Fruit fly (Drosophila melanogaster): ENCODE measurements around the gene CG12689.

CG12689 gene

dm6 chrX:7541455-7541797 lies 44.5 kb downstream of the CG12689 start (continued):
- no peak for TF ChIP-seq CG8119 (GFP tag; IDR thresholded peaks at IDR 0.05)
- TF ChIP-seq CG1621 (tag; optimal IDR thresholded peaks at IDR 0.05) = no peak
- TF ChIP-seq lz (GFP tag; optimal IDR thresholded peaks at IDR 0.05) = peak; percentile 57
- TF ChIP-seq Smox (GFP tag; optimal IDR thresholded peaks at IDR 0.05) = peak; percentile 61
- TF ChIP-seq CG11294 (GFP tag; IDR thresholded peaks at IDR 0.05) = no peak
- TF ChIP-seq vri (GFP tag; optimal IDR thresholded peaks at IDR 0.05) = no peak
- TF ChIP-seq CG3919 (GFP tag; optimal IDR thresholded peaks at IDR 0.05) = peak; percentile 50
- no peak for TF ChIP-seq CG9139 (GFP tag; optimal IDR thresholded peaks at IDR 0.05)
- peak; percentile 87 for TF ChIP-seq svp (GFP tag)
- peak; percentile 51 for TF ChIP-seq Sox102F (GFP tag; optimal IDR thresholded peaks at IDR 0.05)
- TF ChIP-seq Met (GFP tag; optimal IDR thresholded peaks at IDR 0.05) = peak; percentile 68
- peak; percentile 34 for TF ChIP-seq OdsH (GFP tag; optimal IDR thresholded peaks at IDR 0.05)
- peak; percentile 11 for TF ChIP-seq Sox15 (GFP tag; optimal IDR thresholded peaks at IDR 0.05)
- TF ChIP-seq CG34406 (GFP tag; optimal IDR thresholded peaks at IDR 0.05) = peak; percentile 1
- no peak for TF ChIP-seq Gug (GFP tag; IDR thresholded peaks at IDR 0.05)
- TF ChIP-seq esn (GFP tag; optimal IDR thresholded peaks at IDR 0.05) = peak; percentile 70
- TF ChIP-seq Eip93F (GFP tag; optimal IDR thresholded peaks at IDR 0.05) = no peak
- TF ChIP-seq eg (GFP tag; IDR thresholded peaks at IDR 0.05) = no peak
- peak; percentile 5 for TF ChIP-seq fd59A (GFP tag; optimal IDR thresholded peaks at IDR 0.05)
- TF ChIP-seq CG31627 (GFP tag; optimal IDR thresholded peaks at IDR 0.05) = peak; percentile 63
- no peak for TF ChIP-seq CG6808 (GFP tag; optimal IDR thresholded peaks at IDR 0.05)
- TF ChIP-seq net (GFP tag; optimal IDR thresholded peaks at IDR 0.05) = no peak
- TF ChIP-seq CG4318 (GFP tag; optimal IDR thresholded peaks at IDR 0.05) = no peak
- TF ChIP-seq CG6854 (GFP tag; optimal IDR thresholded peaks at IDR 0.05) = no peak
- peak; percentile 56; the same call in 2 of the 3 replicates for TF ChIP-seq CG6163 (GFP tag; IDR thresholded peaks at IDR 0.05)
- TF ChIP-seq ss (GFP tag; optimal IDR thresholded peaks at IDR 0.05) = no peak

DNA sequence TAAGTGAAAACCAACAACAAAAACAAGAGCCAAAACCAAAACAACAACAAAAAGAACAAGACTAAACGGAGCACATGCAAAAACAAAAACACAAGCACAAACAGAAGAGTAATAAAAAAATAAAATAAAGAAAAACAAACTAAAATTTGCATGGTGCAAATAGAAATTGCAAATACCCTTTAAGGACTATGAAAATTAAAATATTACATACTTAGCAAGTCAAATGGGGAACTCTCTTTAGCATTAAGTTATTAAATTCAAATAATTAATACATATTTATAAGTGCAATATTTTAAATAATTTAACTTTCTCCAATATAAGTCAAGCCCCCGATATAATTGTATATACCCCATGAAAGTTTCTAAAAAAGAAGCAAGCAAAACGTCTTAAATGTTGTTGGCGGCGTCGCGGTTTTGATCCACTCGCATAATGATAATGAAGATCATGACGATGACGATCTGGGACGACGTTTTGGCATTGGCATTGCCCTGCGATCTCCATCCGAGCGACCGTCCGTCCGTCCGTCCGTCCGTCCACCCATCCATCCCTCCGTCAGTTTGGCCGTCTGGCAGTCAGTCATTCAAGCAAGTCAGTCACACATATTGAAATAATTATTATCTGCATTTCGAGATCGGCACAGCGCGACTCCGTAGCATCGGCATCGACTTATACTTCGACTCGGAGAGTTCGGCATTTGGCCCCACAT lies 45.0 kb downstream of the CG12689 start:
- TF ChIP-seq fkh (GFP tag; optimal IDR thresholded peaks at IDR 0.05) = no peak
- no peak for TF ChIP-seq esn (GFP tag; optimal IDR thresholded peaks at IDR 0.05)
- peak; percentile 31 for TF ChIP-seq net (GFP tag; optimal IDR thresholded peaks at IDR 0.05)
- TF ChIP-seq CG16779 (tag; optimal IDR thresholded peaks at IDR 0.05) = peak; percentile 47
- peak; percentile 71 for TF ChIP-seq dsx (GFP tag; optimal IDR thresholded peaks at IDR 0.05; ENCODE audit: poor library complexity, severe bottlenecking)
- 0 out of 3 replicates have a peak, but pooled peaks have one; percentile 37 for TF ChIP-seq eg (GFP tag; IDR thresholded peaks at IDR 0.05)
- no peak for TF ChIP-seq Sox102F (GFP tag; optimal IDR thresholded peaks at IDR 0.05)
- TF ChIP-seq CG11294 (GFP tag; IDR thresholded peaks at IDR 0.05) = no peak
- peak; percentile 67 for TF ChIP-seq CG6808 (GFP tag; optimal IDR thresholded peaks at IDR 0.05)
- TF ChIP-seq CG6792 (GFP tag; optimal IDR thresholded peaks at IDR 0.05) = peak; percentile 19
- peak; percentile 75 for TF ChIP-seq CG3032 (tag; optimal IDR thresholded peaks at IDR 0.05)
- TF ChIP-seq vri (GFP tag; optimal IDR thresholded peaks at IDR 0.05) = no peak
- no peak for TF ChIP-seq Blimp-1 (GFP tag; optimal IDR thresholded peaks at IDR 0.05)
- TF ChIP-seq lz (GFP tag; optimal IDR thresholded peaks at IDR 0.05) = no peak
- TF ChIP-seq CG31627 (GFP tag; optimal IDR thresholded peaks at IDR 0.05) = no peak
- no peak for TF ChIP-seq Hr4 (GFP tag; optimal IDR thresholded peaks at IDR 0.05)
- TF ChIP-seq Eip78C (GFP tag) = peak; percentile 55
- TF ChIP-seq CG32006 (GFP tag; optimal IDR thresholded peaks at IDR 0.05) = peak; percentile 43
- TF ChIP-seq salr (GFP tag; optimal IDR thresholded peaks at IDR 0.05) = peak in 1 of 2 experiments; percentile 21
- no peak for TF ChIP-seq topi (GFP tag; optimal IDR thresholded peaks at IDR 0.05)
- peak; percentile 78 for TF ChIP-seq Ets96B (tag; optimal IDR thresholded peaks at IDR 0.05)
- TF ChIP-seq Sox15 (GFP tag; optimal IDR thresholded peaks at IDR 0.05) = no peak
- TF ChIP-seq spab (GFP tag; optimal IDR thresholded peaks at IDR 0.05) = peak; percentile 65
- TF ChIP-seq pdm3 (GFP tag; optimal IDR thresholded peaks at IDR 0.05) = no peak
- TF ChIP-seq CG10631 (GFP tag; optimal IDR thresholded peaks at IDR 0.05) = peak; percentile 40
- TF ChIP-seq CG10669 (GFP tag; optimal IDR thresholded peaks at IDR 0.05) = peak; percentile 46
- TF ChIP-seq CG6854 (GFP tag; optimal IDR thresholded peaks at IDR 0.05) = no peak
- TF ChIP-seq achi (GFP tag; optimal IDR thresholded peaks at IDR 0.05) = peak; percentile 38
- no peak for TF ChIP-seq Eip75B (GFP tag; optimal IDR thresholded peaks at IDR 0.05)
- no peak for TF ChIP-seq CG11902 (GFP tag; optimal IDR thresholded peaks at IDR 0.05)
- peak; percentile 56 for TF ChIP-seq CG9139 (GFP tag; optimal IDR thresholded peaks at IDR 0.05)
- peak; percentile 26 for TF ChIP-seq acj6 (GFP tag; optimal IDR thresholded peaks at IDR 0.05)
- peak; percentile 36 for TF ChIP-seq CG6276 (GFP tag; optimal IDR thresholded peaks at IDR 0.05)
- no peak for TF ChIP-seq svp (GFP tag)
- TF ChIP-seq CG11762 (GFP tag; optimal IDR thresholded peaks at IDR 0.05; ENCODE audit: insufficient read depth) = peak; percentile 13
